Fruit fly (Drosophila melanogaster) S2 (cell line): Measurements from ENCODE around the gene Alg14.

Experiments used
- CG8478 ChIP-seq: fragments of >200 bp; optimal IDR thresholded peaks from 2 replicates; lab custom pipeline; 2018
- CTCF ChIP-seq, 2 experiments: fragments of >200 bp; optimal IDR thresholded peaks; 2 replicates each; lab custom pipeline; 2018

- no peak for TF ChIP-seq CG8478
- no peak for TF ChIP-seq CTCF (optimal IDR thresholded peaks at IDR 0.05; lab: Kevin White, UChicago)
Measured at dm6 chrX:15483010-15483802, 11.2 kb downstream of the Alg14 start.
